Worm (Caenorhabditis elegans) whole organism, late embryonic: Measurements from ENCODE around the gene wrt-4.

Experiments used
- ceh-6 ChIP-seq: fragments of 200-800 bp; sonication (Bioruptor generic); optimal IDR thresholded peaks from 2 replicates; lab custom pipeline; 2018; ENCODE audit warnings: mild to moderate bottlenecking, missing genetic modification characterization, missing compliant biosample characterization
- ceh-9 ChIP-seq: sonication (generic microtip); optimal IDR thresholded peaks from 2 replicates; lab custom pipeline; 2016; ENCODE audit warnings: mild to moderate bottlenecking, missing genetic modification characterization, inconsistent platforms, missing compliant biosample characterization
- elt-2 ChIP-seq: sonication (generic microtip); optimal IDR thresholded peaks from 2 replicates; lab custom pipeline; 2016; ENCODE audit warnings: missing genetic modification reagents, missing genetic modification characterization, missing compliant biosample characterization
- nfya-1 ChIP-seq: sonication (generic microtip); optimal IDR thresholded peaks from 2 replicates; lab custom pipeline; 2017; ENCODE audit warnings: missing genetic modification characterization, mild to moderate bottlenecking, missing compliant biosample characterization, antibody characterized with exemption, moderate library complexity
- pha-4 ChIP-seq: fragments of 150-350 bp; optimal IDR thresholded peaks from 2 replicates; lab custom pipeline; 2018; ENCODE audit warnings: missing biosample characterization, missing genetic modification reagents, missing genetic modification characterization
- ref-2 ChIP-seq: sonication (generic microtip); optimal IDR thresholded peaks from 2 replicates; lab custom pipeline; 2016; ENCODE audit warnings: missing genetic modification characterization, missing compliant biosample characterization
- rnt-1 ChIP-seq: sonication (generic microtip); optimal IDR thresholded peaks from 2 replicates; lab custom pipeline; 2016; ENCODE audit warnings: missing genetic modification characterization, missing compliant biosample characterization
- unc-3 ChIP-seq, 2 experiments: fragments of 200-800 bp in 1 of 2; sonication (Bioruptor generic) in 1 of 2; sonication (generic microtip) in 1 of 2; conservative IDR thresholded peaks in 1 of 2; optimal IDR thresholded peaks in 1 of 2; 2 replicates each; pipeline versions ENCODE4 v1.3.6 to Lab custom; 2016 to 2022; ENCODE audit warnings: missing compliant biosample characterization in 2 of 2, missing genetic modification characterization in 2 of 2, missing genetic modification reagents in 1 of 2

DNA sequence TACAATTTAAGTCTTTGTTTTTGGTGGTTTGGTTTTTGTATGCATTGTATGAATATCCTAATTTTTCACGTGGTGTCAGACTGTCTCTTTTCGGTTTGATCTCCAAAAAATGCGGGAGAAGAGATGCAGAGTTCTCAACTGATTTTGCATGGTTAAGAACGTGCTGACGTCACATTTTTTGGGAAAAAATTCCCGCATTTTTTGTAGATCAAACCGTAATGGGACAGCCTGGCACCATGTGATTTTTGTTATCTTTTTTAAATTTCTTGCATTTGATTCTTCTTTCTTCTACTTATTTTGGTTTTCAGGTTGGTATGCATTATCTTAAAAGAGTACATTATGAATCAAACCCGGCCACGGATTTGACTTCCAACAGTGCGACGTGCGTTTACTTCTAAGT, 35.7 kb downstream of the wrt-4 start, which contains the start of gene ZK662.5:
- TF ChIP-seq rnt-1 (tag; lab: Kevin White, UChicago) (no peak), ceh-6 (GFP tag; lab: Kevin White, UChicago) (no peak), ceh-9 (no peak), elt-2 (tag; lab: Kevin White, UChicago) (no peak), nfya-1 (no peak), pha-4 (tag; lab: Kevin White, UChicago) (no peak), ref-2 (no peak), unc-3 (GFP tag; conservative IDR thresholded peaks at IDR 0.05; lab: Robert Waterston, UW) (no peak), unc-3 (tag; optimal IDR thresholded peaks at IDR 0.05; lab: Kevin White, UChicago) (no peak)
